Worm (Caenorhabditis elegans): ENCODE measurements around the gene F56A11.5.

F56A11.5 gene

ce11 chrIV:551923-552322, 18.7 kb downstream of the F56A11.5 start:
- TF ChIP-seq unc-39 (tag; optimal IDR thresholded peaks at IDR 0.05) (no peak), fos-1 (tag; optimal IDR thresholded peaks at IDR 0.05) (peak; percentile 30)

- TF ChIP-seq egl-27 (tag; optimal IDR thresholded peaks at IDR 0.05) (no peak), nhr-25 (tag; optimal IDR thresholded peaks at IDR 0.05) (no peak), nhr-237 (tag; optimal IDR thresholded peaks at IDR 0.05) (no peak), ceh-82 (tag; optimal IDR thresholded peaks at IDR 0.05) (no peak), nhr-6 (tag; optimal IDR thresholded peaks at IDR 0.05) (no peak), peb-1 (tag; optimal IDR thresholded peaks at IDR 0.05) (no peak), nhr-10 (tag; optimal IDR thresholded peaks at IDR 0.05) (no peak), C34F6.9 (tag; optimal IDR thresholded peaks at IDR 0.05) (no peak), unc-39 (tag; optimal IDR thresholded peaks at IDR 0.05) (no peak), zag-1 (tag; optimal IDR thresholded peaks at IDR 0.05) (no peak), elt-3 (tag; optimal IDR thresholded peaks at IDR 0.05) (no peak), crh-2 (tag; optimal IDR thresholded peaks at IDR 0.05) (no peak), mbf-1 (tag; optimal IDR thresholded peaks at IDR 0.05) (no peak)
Observed at ce11 chrIV:548000-548399, 22.6 kb downstream of the F56A11.5 start, which contains the start of gene F56A11.4. Gene F56A11.4 (plus strand): TSS chrIV:548300.

ce11 chrIV:545852-546251, 24.8 kb downstream of the F56A11.5 start:
- no peak for TF ChIP-seq unc-55 (GFP tag; optimal IDR thresholded peaks at IDR 0.05)
- TF ChIP-seq Y55F3AM.14 (GFP tag; optimal IDR thresholded peaks at IDR 0.05): no peak
- no peak for TF ChIP-seq nhr-237 (tag; optimal IDR thresholded peaks at IDR 0.05)
- no peak for TF ChIP-seq ceh-82 (tag; optimal IDR thresholded peaks at IDR 0.05)
- TF ChIP-seq skn-1 (tag; optimal IDR thresholded peaks at IDR 0.05): no peak
- TF ChIP-seq lin-13 (GFP tag; optimal IDR thresholded peaks at IDR 0.05): no peak
- TF ChIP-seq ztf-11 (tag; optimal IDR thresholded peaks at IDR 0.05): no peak
- no peak for TF ChIP-seq fos-1 (tag; optimal IDR thresholded peaks at IDR 0.05)
- TF ChIP-seq crh-2 (tag; optimal IDR thresholded peaks at IDR 0.05): no peak
- TF ChIP-seq unc-39 (tag; optimal IDR thresholded peaks at IDR 0.05): no peak
- TF ChIP-seq mbf-1 (tag; optimal IDR thresholded peaks at IDR 0.05): no peak
- no peak for TF ChIP-seq ztf-4 (tag; optimal IDR thresholded peaks at IDR 0.05)
- TF ChIP-seq peb-1 (tag; optimal IDR thresholded peaks at IDR 0.05): no peak
- no peak for TF ChIP-seq ama-1 (optimal IDR thresholded peaks at IDR 0.05)
- no peak for TF ChIP-seq elt-3 (tag; optimal IDR thresholded peaks at IDR 0.05)
- no peak for TF ChIP-seq ZK546.5 (tag; optimal IDR thresholded peaks at IDR 0.05)
- TF ChIP-seq lin-11 (tag; optimal IDR thresholded peaks at IDR 0.05): no peak
- no peak for TF ChIP-seq zag-1 (tag; optimal IDR thresholded peaks at IDR 0.05)
- TF ChIP-seq nhr-10 (tag; optimal IDR thresholded peaks at IDR 0.05): no peak
- TF ChIP-seq R02D3.7 (tag; optimal IDR thresholded peaks at IDR 0.05): no peak

- TF ChIP-seq ztf-11 (tag; optimal IDR thresholded peaks at IDR 0.05) (no peak), sma-9 (GFP tag; optimal IDR thresholded peaks at IDR 0.05) (no peak), sma-9 (tag; optimal IDR thresholded peaks at IDR 0.05) (no peak), sma-3 (GFP tag; optimal IDR thresholded peaks at IDR 0.05) (no peak), Y55F3AM.14 (GFP tag; optimal IDR thresholded peaks at IDR 0.05) (no peak), mdl-1 (tag; optimal IDR thresholded peaks at IDR 0.05) (no peak), nhr-12 (tag; optimal IDR thresholded peaks at IDR 0.05) (no peak), ceh-82 (tag; optimal IDR thresholded peaks at IDR 0.05) (no peak)
Observed at ce11 chrIV:531835-532234, 38.8 kb downstream of the F56A11.5 start, which contains the start of gene glt-7. Gene glt-7 (plus strand): TSS chrIV:532135.

ce11 chrIV:524352-524751, 46.3 kb downstream of the F56A11.5 start, which contains the start of gene W03G1.2:
Gene W03G1.2 (plus strand): TSS chrIV:524652.
- TF ChIP-seq nhr-237 (tag; optimal IDR thresholded peaks at IDR 0.05) (no peak), nhr-23 (tag; optimal IDR thresholded peaks at IDR 0.05) (no peak), nhr-25 (tag; optimal IDR thresholded peaks at IDR 0.05) (no peak), ztf-1 (GFP tag; conservative IDR thresholded peaks at IDR 0.05) (no peak), peb-1 (tag; optimal IDR thresholded peaks at IDR 0.05) (no peak)

ce11 chrIV:523595-523994, 47.1 kb downstream of the F56A11.5 start, which contains the start of gene asm-3:
Gene asm-3 (minus strand): TSS chrIV:523809.
- no peak for TF ChIP-seq ztf-4 (tag; optimal IDR thresholded peaks at IDR 0.05)
- no peak for TF ChIP-seq lin-11 (tag; optimal IDR thresholded peaks at IDR 0.05)
- TF ChIP-seq peb-1 (tag; optimal IDR thresholded peaks at IDR 0.05): no peak
- TF ChIP-seq fos-1 (tag; optimal IDR thresholded peaks at IDR 0.05): peak; percentile 59
- no peak for TF ChIP-seq nhr-237 (tag; optimal IDR thresholded peaks at IDR 0.05)
- TF ChIP-seq ceh-82 (tag; optimal IDR thresholded peaks at IDR 0.05): no peak

Measured in whole organism, L2 larva.